Fruit fly (Drosophila melanogaster): Measurements from ENCODE around the gene CG9676.

Gene CG9676

dm6 chrX:16660632-16661031 lies 39.3 kb downstream of the CG9676 start:
- TF ChIP-seq CTCF (optimal IDR thresholded peaks at IDR 0.05) (no peak), CG8478 (optimal IDR thresholded peaks at IDR 0.05) (no peak)

- no peak for TF ChIP-seq CTCF (optimal IDR thresholded peaks at IDR 0.05)
- TF ChIP-seq CG8478 (optimal IDR thresholded peaks at IDR 0.05): no peak
Observed at dm6 chrX:16655724-16656235, 44.2 kb downstream of the CG9676 start.

DNA sequence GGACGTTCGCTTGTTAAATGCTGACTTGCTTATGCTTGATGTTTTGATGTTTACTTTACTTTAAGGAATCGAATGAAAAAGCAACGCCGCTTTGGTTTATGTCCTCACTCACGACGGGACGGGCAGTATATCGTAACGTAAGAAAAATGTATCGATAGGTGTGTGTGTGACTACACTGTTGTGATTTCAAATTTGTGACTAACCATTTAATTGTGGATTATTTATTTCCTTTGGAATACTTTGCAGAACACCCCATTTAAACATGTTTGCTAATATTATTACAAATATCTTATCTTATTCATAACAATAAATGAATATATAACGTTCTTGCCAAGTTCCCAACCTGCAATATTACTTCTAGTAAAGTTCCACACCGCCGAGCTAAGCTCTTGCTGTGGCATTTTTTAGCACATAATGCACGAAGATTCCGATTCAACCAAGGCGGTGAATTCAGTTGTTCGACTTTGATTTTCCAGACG lies 45.0 kb downstream of the CG9676 start, which contains the start of the genes Nemp and r:
TSS of gene Nemp (minus strand) at position 85 of the 479 bp plus-strand sequence.
TSS of gene r (plus strand) at position 429 of the 479 bp plus-strand sequence.
- TF ChIP-seq CG8478 (optimal IDR thresholded peaks at IDR 0.05): no peak
- TF ChIP-seq CTCF (optimal IDR thresholded peaks at IDR 0.05): peak in 1 of 2 experiments; percentile 1

DNA sequence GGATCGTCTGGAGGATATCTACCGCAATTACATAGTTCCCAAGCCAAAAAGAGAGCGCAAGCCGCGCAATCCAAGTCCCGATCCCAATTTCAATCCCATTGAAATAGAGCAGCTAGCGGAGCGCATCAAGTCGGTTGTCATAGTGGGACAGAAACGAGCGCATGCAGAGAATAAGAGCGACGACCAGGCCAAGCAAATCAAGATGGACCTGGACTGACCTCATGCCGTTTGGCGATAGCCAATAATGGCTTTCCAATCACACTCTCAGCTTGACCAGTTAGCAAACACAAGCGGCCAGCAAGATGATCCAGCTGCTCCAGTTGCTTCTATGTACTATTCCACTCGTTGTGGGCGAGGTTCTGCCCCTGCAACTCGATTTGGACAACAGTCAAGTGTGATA lies 48.3 kb downstream of the CG9676 start:
- TF ChIP-seq CTCF (optimal IDR thresholded peaks at IDR 0.05) (no peak), CG8478 (optimal IDR thresholded peaks at IDR 0.05) (no peak)

DNA sequence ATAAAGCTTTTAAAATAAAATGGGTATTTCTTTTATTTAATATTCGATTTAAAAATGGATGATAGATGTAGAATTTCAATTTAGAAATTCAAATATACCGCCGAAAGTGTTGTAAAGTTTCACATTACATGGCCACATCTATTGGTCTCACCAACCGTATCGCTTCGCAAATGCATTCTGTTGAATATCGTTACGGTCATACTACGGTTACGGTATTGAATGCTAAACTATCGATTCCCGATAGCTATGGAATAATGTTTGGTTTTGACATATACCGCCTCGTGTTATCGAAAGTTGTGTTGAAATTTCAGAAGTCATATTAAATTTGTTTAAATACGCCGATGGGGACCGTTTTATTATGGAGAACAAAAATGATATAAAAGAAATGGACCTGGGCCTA lies 48.9 kb downstream of the CG9676 start, which contains the start of the genes CG32573 and CG42512:
TSS of gene CG32573 (plus strand) at position 279 of the 400 bp plus-strand sequence.
TSS of gene CG42512 (plus strand) at position 279 of the 400 bp plus-strand sequence.
- no peak for TF ChIP-seq CTCF (optimal IDR thresholded peaks at IDR 0.05)
- no peak for TF ChIP-seq CG8478 (optimal IDR thresholded peaks at IDR 0.05)

DNA sequence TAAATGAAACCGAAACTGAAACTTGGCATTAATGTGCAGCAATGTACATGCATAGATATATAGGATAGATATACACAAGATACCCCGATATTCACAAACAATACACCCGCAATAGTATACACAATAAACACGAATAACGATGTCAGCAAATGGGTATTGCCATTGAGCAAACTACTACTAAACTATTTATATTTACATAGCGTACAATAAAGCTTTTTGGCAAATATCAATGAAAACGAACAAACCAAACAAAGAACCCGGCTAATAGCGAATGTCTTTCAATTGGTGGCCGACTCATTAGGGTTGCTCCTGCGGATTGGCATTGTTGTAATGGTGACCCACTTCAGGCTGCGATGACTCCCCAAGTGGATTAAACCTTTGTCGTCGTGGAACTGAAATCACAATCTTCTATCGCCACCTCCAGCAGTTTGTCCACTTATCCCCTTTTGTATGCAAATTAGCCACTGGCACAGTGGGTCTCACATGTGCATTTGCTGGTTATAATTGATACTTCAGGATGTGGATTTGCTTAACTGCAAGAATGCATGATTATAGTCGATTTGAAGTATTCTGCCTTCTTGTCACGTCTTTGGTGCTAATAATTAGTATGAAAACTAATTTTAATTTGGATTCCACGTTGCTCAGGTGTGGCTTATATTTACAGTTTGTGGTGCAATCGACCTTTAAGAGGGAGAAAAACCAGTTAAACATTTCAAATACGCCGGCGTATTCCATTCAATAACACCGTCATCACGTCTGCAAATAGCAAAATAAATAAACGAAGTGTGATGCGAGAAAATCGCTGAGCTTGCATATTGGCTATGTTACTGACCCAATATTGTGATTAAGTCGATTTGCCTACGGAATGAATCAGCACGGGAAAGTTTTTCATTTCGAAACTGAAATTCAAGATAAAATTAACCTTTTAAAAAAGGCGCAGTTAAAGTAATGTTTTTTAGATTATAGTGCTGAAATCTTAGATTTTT lies 49.6 kb downstream of the CG9676 start:
- TF ChIP-seq CG8478 (optimal IDR thresholded peaks at IDR 0.05): no peak
- TF ChIP-seq CTCF (optimal IDR thresholded peaks at IDR 0.05): no peak

All from S2 (cell line).